Fruit fly (Drosophila melanogaster) whole organism, embryonic: ENCODE data around the gene ninaE.
A peak's percentile ranks its signal among the peaks of the same experiment; 100 is the strongest.

Experiments
- Atf3 ChIP-seq: fragments of 200-800 bp; sonication (Bioruptor generic); optimal IDR thresholded peaks from 3 replicates; lab custom pipeline; 2016; ENCODE audit warnings: missing biosample characterization, missing genetic modification characterization
- CG10366 ChIP-seq: fragments of 200-800 bp; sonication (Bioruptor generic); IDR thresholded peaks from 2 replicates; pipeline ENCODE4 v1.3.6; 2022; ENCODE audit warnings: missing biosample characterization, missing genetic modification characterization
- CG14965 ChIP-seq: fragments of 200-800 bp; sonication (Bioruptor generic); optimal IDR thresholded peaks from 2 replicates; lab custom pipeline; 2016; ENCODE audit warnings: missing biosample characterization, missing genetic modification characterization, borderline replicate concordance
- CG1529 ChIP-seq: fragments of 200-800 bp; sonication (Bioruptor generic); optimal IDR thresholded peaks from 3 replicates; lab custom pipeline; 2018; ENCODE audit warnings: missing biosample characterization, missing genetic modification characterization
- CG1647 ChIP-seq: fragments of 200-800 bp; sonication (Bioruptor generic); optimal IDR thresholded peaks from 3 replicates; lab custom pipeline; 2016; ENCODE audit warnings: missing biosample characterization, missing genetic modification characterization
- CG18599 ChIP-seq: fragments of 200-800 bp; sonication (Bioruptor generic); optimal IDR thresholded peaks from 3 replicates; lab custom pipeline; 2017; ENCODE audit warnings: missing biosample characterization, missing genetic modification characterization, mild to moderate bottlenecking, moderate library complexity, missing genetic modification reagents
- CG2116 ChIP-seq: fragments of 200-800 bp; sonication (Bioruptor generic); optimal IDR thresholded peaks from 3 replicates; lab custom pipeline; 2018; ENCODE audit warnings: missing biosample characterization, mild to moderate bottlenecking, missing genetic modification characterization
- CG2712 ChIP-seq: fragments of 200-800 bp; optimal IDR thresholded peaks from 3 replicates; lab custom pipeline; 2019; ENCODE audit warnings: missing biosample characterization, mild to moderate bottlenecking, missing genetic modification characterization, moderate library complexity
- CG32772 ChIP-seq: fragments of 200-800 bp; sonication (Bioruptor generic); IDR thresholded peaks from 2 replicates; pipeline ENCODE4 v1.3.6; 2022; ENCODE audit warnings: missing biosample characterization, missing genetic modification characterization
- CG4707 ChIP-seq: fragments of 200-800 bp; sonication (Bioruptor generic); optimal IDR thresholded peaks from 2 replicates; lab custom pipeline; 2018; ENCODE audit warnings: missing biosample characterization, mild to moderate bottlenecking, missing genetic modification characterization, moderate library complexity
- CG6683 ChIP-seq: fragments of 200-800 bp; sonication (Bioruptor generic); optimal IDR thresholded peaks from 2 replicates; lab custom pipeline; 2017; ENCODE audit warnings: missing biosample characterization, mild to moderate bottlenecking, missing genetic modification characterization, missing genetic modification reagents
- CG7357 ChIP-seq: fragments of 200-800 bp; sonication (Bioruptor generic); IDR thresholded peaks from 3 replicates; pipeline ENCODE4 v1.3.6; 2022; ENCODE audit warnings: missing biosample characterization, missing genetic modification characterization
- CG7963 ChIP-seq: fragments of 200-800 bp; sonication (Bioruptor generic); IDR thresholded peaks from 3 replicates; pipeline ENCODE4 v1.3.6; 2022; ENCODE audit warnings: missing biosample characterization, missing genetic modification characterization; ENCODE audit not compliant: partially characterized antibody
- CG8089 ChIP-seq: fragments of 200-800 bp; sonication (Bioruptor generic); optimal IDR thresholded peaks from 3 replicates; lab custom pipeline; 2016; ENCODE audit warnings: missing biosample characterization, missing genetic modification characterization
- CG8290 ChIP-seq, 3 experiments: fragments of 200-800 bp; sonication (Bioruptor generic); optimal IDR thresholded peaks; 2 replicates each; lab custom pipeline; 2016 to 2019; ENCODE audit warnings: missing biosample characterization in 3 of 3, missing genetic modification characterization in 3 of 3, mild to moderate bottlenecking in 2 of 3, moderate library complexity in 1 of 3
- CG9215 ChIP-seq: fragments of 200-800 bp; sonication (Bioruptor generic); IDR thresholded peaks from 2 replicates; pipeline ENCODE4 v1.3.6; 2022; ENCODE audit warnings: missing biosample characterization, missing genetic modification characterization
- CG9797 ChIP-seq: fragments of 200-800 bp; sonication (Bioruptor generic); optimal IDR thresholded peaks from 3 replicates; lab custom pipeline; 2018; ENCODE audit warnings: missing biosample characterization, mild to moderate bottlenecking, missing genetic modification characterization
- CG9876 ChIP-seq: fragments of 200-800 bp; sonication (Bioruptor generic); optimal IDR thresholded peaks from 2 replicates; lab custom pipeline; 2016; ENCODE audit warnings: missing biosample characterization, missing genetic modification characterization
- Camta ChIP-seq: fragments of 200-800 bp; sonication (Bioruptor generic); optimal IDR thresholded peaks from 2 replicates; lab custom pipeline; 2016; ENCODE audit warnings: missing biosample characterization, missing genetic modification characterization
- Chrac-16 ChIP-seq: fragments of 200-800 bp; sonication (Bioruptor generic); optimal IDR thresholded peaks from 3 replicates; lab custom pipeline; 2016; ENCODE audit warnings: missing biosample characterization, missing genetic modification characterization
- CoRest ChIP-seq: fragments of 200-800 bp; sonication (Bioruptor generic); optimal IDR thresholded peaks from 3 replicates; lab custom pipeline; 2018; ENCODE audit warnings: missing biosample characterization, mild to moderate bottlenecking, missing genetic modification characterization, moderate library complexity
- D19B ChIP-seq: fragments of 200-800 bp; sonication (Bioruptor generic); optimal IDR thresholded peaks from 2 replicates; lab custom pipeline; 2017; ENCODE audit warnings: missing biosample characterization, mild to moderate bottlenecking, missing genetic modification characterization
- Dad ChIP-seq: fragments of 200-800 bp; sonication (Bioruptor generic); optimal IDR thresholded peaks from 3 replicates; lab custom pipeline; 2016; ENCODE audit warnings: missing biosample characterization, missing genetic modification characterization
- Dip2 ChIP-seq: fragments of 200-800 bp; sonication (Bioruptor generic); IDR thresholded peaks from 2 replicates; pipeline ENCODE4 v1.3.6; 2022; ENCODE audit warnings: missing biosample characterization, missing genetic modification characterization
- E2f1 ChIP-seq: fragments of 200-800 bp; sonication (Bioruptor generic); IDR thresholded peaks from 2 replicates; pipeline ENCODE4 v1.3.6; 2022; ENCODE audit warnings: missing biosample characterization, missing genetic modification characterization
- E2f2 ChIP-seq: fragments of 200-800 bp; sonication (Bioruptor generic); IDR thresholded peaks from 2 replicates; pipeline ENCODE4 v1.3.6; 2022; ENCODE audit warnings: missing biosample characterization, missing genetic modification characterization
- Fer1 ChIP-seq: fragments of 200-800 bp; sonication (Bioruptor generic); optimal IDR thresholded peaks from 2 replicates; lab custom pipeline; 2017; ENCODE audit warnings: missing biosample characterization, mild to moderate bottlenecking, missing genetic modification characterization
- HHEX ChIP-seq: fragments of 200-800 bp; sonication (Bioruptor generic); optimal IDR thresholded peaks from 3 replicates; lab custom pipeline; 2017; ENCODE audit warnings: missing biosample characterization, mild to moderate bottlenecking, missing genetic modification characterization, missing genetic modification reagents
- Hey ChIP-seq: fragments of 200-800 bp; sonication (Bioruptor generic); optimal IDR thresholded peaks from 3 replicates; lab custom pipeline; 2018; ENCODE audit warnings: missing biosample characterization, mild to moderate bottlenecking, missing genetic modification characterization
- Nf-YB ChIP-seq: fragments of 200-800 bp; sonication (Bioruptor generic); optimal IDR thresholded peaks from 3 replicates; lab custom pipeline; 2019; ENCODE audit warnings: missing biosample characterization, mild to moderate bottlenecking, missing genetic modification characterization, moderate library complexity
- PHDP ChIP-seq: fragments of 200-800 bp; sonication (Bioruptor generic); optimal IDR thresholded peaks from 3 replicates; lab custom pipeline; 2018; ENCODE audit warnings: missing biosample characterization, mild to moderate bottlenecking, missing genetic modification characterization, moderate library complexity
- Pdp1 ChIP-seq, 2 experiments: fragments of 200-800 bp; sonication (Bioruptor generic); optimal IDR thresholded peaks; 3 replicates each; lab custom pipeline; 2016; ENCODE audit warnings: missing biosample characterization in 2 of 2, missing genetic modification characterization in 2 of 2, mild to moderate bottlenecking in 1 of 2, moderate library complexity in 1 of 2
- YL-1 ChIP-seq: fragments of 200-800 bp; sonication (Bioruptor generic); optimal IDR thresholded peaks from 3 replicates; lab custom pipeline; 2017; ENCODE audit warnings: missing biosample characterization, mild to moderate bottlenecking, missing genetic modification characterization
- al ChIP-seq: fragments of 200-800 bp; sonication (Bioruptor generic); IDR thresholded peaks from 2 replicates; pipeline ENCODE4 v1.3.6; 2022; ENCODE audit warnings: missing biosample characterization, missing genetic modification characterization
- cad ChIP-seq: fragments of >200 bp; optimal IDR thresholded peaks from 2 replicates; lab custom pipeline; 2017; ENCODE audit warnings: missing biosample characterization, missing genetic modification characterization
- chinmo ChIP-seq: fragments of 200-800 bp; sonication (Bioruptor generic); IDR thresholded peaks from 4 replicates; pipeline ENCODE4 v1.3.6; 2022; ENCODE audit warnings: missing biosample characterization, missing genetic modification characterization; ENCODE audit not compliant: partially characterized antibody
- dmrt99B ChIP-seq: fragments of 200-800 bp; sonication (Bioruptor generic); optimal IDR thresholded peaks from 2 replicates; lab custom pipeline; 2018; ENCODE audit warnings: missing biosample characterization, mild to moderate bottlenecking, missing genetic modification characterization, moderate library complexity
- gsb ChIP-seq: fragments of 200-800 bp; sonication (Bioruptor generic); IDR thresholded peaks from 2 replicates; pipeline ENCODE4 v1.3.6; 2022; ENCODE audit warnings: missing biosample characterization, missing genetic modification characterization
- ham ChIP-seq: fragments of 200-800 bp; sonication (Bioruptor generic); IDR thresholded peaks from 2 replicates; pipeline ENCODE4 v1.3.6; 2022; ENCODE audit warnings: missing biosample characterization, missing genetic modification characterization
- insv ChIP-seq, 2 experiments: fragments of 200-800 bp; sonication (Bioruptor generic); optimal IDR thresholded peaks; 3 replicates each; lab custom pipeline; 2016 to 2018; ENCODE audit warnings: missing biosample characterization in 2 of 2, missing genetic modification characterization in 2 of 2
- kni ChIP-seq: fragments of 200-800 bp; sonication (Bioruptor generic); optimal IDR thresholded peaks from 3 replicates; lab custom pipeline; 2017; ENCODE audit warnings: mild to moderate bottlenecking, missing biosample characterization, missing genetic modification reagents, missing genetic modification characterization
- knrl ChIP-seq: fragments of 200-800 bp; sonication (Bioruptor generic); IDR thresholded peaks from 3 replicates; pipeline ENCODE4 v1.3.6; 2022; ENCODE audit warnings: missing biosample characterization, missing genetic modification characterization; ENCODE audit not compliant: partially characterized antibody
- prd ChIP-seq, 3 experiments: fragments of >200 bp in 2 of 3; fragments of 200-800 bp in 1 of 3; sonication (Bioruptor generic) in 1 of 3; optimal IDR thresholded peaks in 2 of 3; IDR thresholded peaks in 1 of 3; 2 replicates in 2 of 3; 3 replicates in 1 of 3; pipeline versions ENCODE4 v1.3.6 to Lab custom; 2017 to 2022; ENCODE audit warnings: missing biosample characterization in 1 of 3, missing genetic modification characterization in 1 of 3
- pzg ChIP-seq: fragments of 200-800 bp; sonication (Bioruptor generic); optimal IDR thresholded peaks from 3 replicates; lab custom pipeline; 2018; ENCODE audit warnings: missing biosample characterization, mild to moderate bottlenecking, missing genetic modification characterization, moderate library complexity
- sd ChIP-seq: fragments of 200-800 bp; sonication (Bioruptor generic); optimal IDR thresholded peaks from 3 replicates; lab custom pipeline; 2018; ENCODE audit warnings: missing biosample characterization, mild to moderate bottlenecking, missing genetic modification characterization, moderate library complexity
- shn ChIP-seq: fragments of 200-800 bp; sonication (Bioruptor generic); optimal IDR thresholded peaks from 3 replicates; lab custom pipeline; 2016; ENCODE audit warnings: missing biosample characterization, missing genetic modification characterization
- tll ChIP-seq, 2 experiments: fragments of 200-800 bp in 1 of 2; fragments of >200 bp in 1 of 2; sonication (Bioruptor generic) in 1 of 2; optimal IDR thresholded peaks; 2 replicates each; lab custom pipeline; 2017 to 2019; ENCODE audit warnings: missing biosample characterization in 2 of 2, missing genetic modification characterization in 2 of 2, mild to moderate bottlenecking in 1 of 2, moderate library complexity in 1 of 2
- wdn ChIP-seq: fragments of 200-800 bp; sonication (Bioruptor generic); IDR thresholded peaks from 2 replicates; pipeline ENCODE4 v1.3.6; 2022; ENCODE audit warnings: missing biosample characterization, missing genetic modification characterization

ninaE gene

dm6 chr3R:19908863-19909343 lies 20.9 kb upstream of the ninaE start (continued):
- peak; percentile 72 for TF ChIP-seq al (GFP tag; lab: Robert Waterston, UW)
- TF ChIP-seq CG9215, result peak; percentile 39; the same call in 1 of the 2 replicates
- peak; percentile 74 for TF ChIP-seq Dad (GFP tag; lab: Kevin White, UChicago)
- peak; percentile 75 for TF ChIP-seq CG9876 (GFP tag; lab: Kevin White, UChicago)
- TF ChIP-seq Hey (tag; lab: Kevin White, UChicago), result peak; percentile 17
- TF ChIP-seq cad (GFP tag; lab: Kevin White, UChicago), result no peak
- TF ChIP-seq chinmo (GFP tag; lab: Robert Waterston, UW), result 0 out of 4 replicates have a peak, but pooled peaks have one; percentile 10
- peak; percentile 65 for TF ChIP-seq CG2712 (tag; lab: Kevin White, UChicago)
- peak; percentile 62 for TF ChIP-seq D19B (GFP tag; lab: Kevin White, UChicago)
- TF ChIP-seq CG7357 (GFP tag; lab: Robert Waterston, UW), result peak; percentile 66; the same call in 2 of the 3 replicates
- TF ChIP-seq tll (GFP tag; optimal IDR thresholded peaks at IDR 0.05; lab: Kevin White, UChicago), result no peak
- no peak for TF ChIP-seq pzg (GFP tag; lab: Kevin White, UChicago)
- TF ChIP-seq Fer1 (GFP tag; lab: Kevin White, UChicago), result peak; percentile 76
- peak; percentile 85 for TF ChIP-seq gsb (GFP tag; lab: Robert Waterston, UW)
- TF ChIP-seq Dip2 (GFP tag; lab: Robert Waterston, UW), result 0 out of 2 replicates have a peak, but pooled peaks have one; percentile 36
- TF ChIP-seq prd (optimal IDR thresholded peaks at IDR 0.05; lab: Kevin White, UChicago), result no peak
- peak; percentile 90 for TF ChIP-seq prd (GFP tag; IDR thresholded peaks at IDR 0.05; lab: Robert Waterston, UW)
- TF ChIP-seq CG8290 (GFP tag; optimal IDR thresholded peaks at IDR 0.05; lab: Kevin White, UChicago), result peak; percentile 21
- peak in 1 of 2 experiments; percentile 96 for TF ChIP-seq CG8290 (tag; optimal IDR thresholded peaks at IDR 0.05; lab: Kevin White, UChicago)
- no peak for TF ChIP-seq kni (GFP tag; lab: Kevin White, UChicago)
- TF ChIP-seq wdn (GFP tag; lab: Robert Waterston, UW), result peak; percentile 77
- no peak for TF ChIP-seq knrl
- peak; percentile 89 for TF ChIP-seq dmrt99B
- no peak for TF ChIP-seq CG14965 (GFP tag; lab: Kevin White, UChicago)
- peak; percentile 63 for TF ChIP-seq sd (tag; lab: Kevin White, UChicago)
- peak; percentile 27 for TF ChIP-seq CG2116 (GFP tag; lab: Kevin White, UChicago)
- TF ChIP-seq CG1529 (GFP tag; lab: Kevin White, UChicago), result peak; percentile 75
- TF ChIP-seq HHEX (GFP tag; lab: Kevin White, UChicago), result peak; percentile 78
- TF ChIP-seq CG9797 (GFP tag; lab: Kevin White, UChicago), result no peak
- peak; percentile 78 for TF ChIP-seq shn
- TF ChIP-seq CG1647 (GFP tag; lab: Kevin White, UChicago), result peak; percentile 82
- no peak for TF ChIP-seq ham (GFP tag; lab: Robert Waterston, UW)
- TF ChIP-seq Camta, result peak; percentile 62
- TF ChIP-seq CG32772, result peak; percentile 82
- TF ChIP-seq Atf3 (GFP tag; lab: Kevin White, UChicago), result peak; percentile 78
- TF ChIP-seq CG4707 (GFP tag; lab: Kevin White, UChicago), result peak; percentile 74
- peak; percentile 79 for TF ChIP-seq Chrac-16 (GFP tag; lab: Kevin White, UChicago)
- TF ChIP-seq CoRest (tag; lab: Kevin White, UChicago), result peak; percentile 78
- peak; percentile 81 for TF ChIP-seq CG8089 (GFP tag; lab: Kevin White, UChicago)
- no peak for TF ChIP-seq YL-1 (GFP tag; lab: Kevin White, UChicago)
- TF ChIP-seq Nf-YB, result peak; percentile 38
- no peak for TF ChIP-seq CG7963 (GFP tag; lab: Robert Waterston, UW)
- peak; percentile 73 for TF ChIP-seq E2f2
- peak; percentile 60 to 77 for TF ChIP-seq Pdp1 (GFP tag; optimal IDR thresholded peaks at IDR 0.05; lab: Kevin White, UChicago)
- TF ChIP-seq CG18599 (GFP tag; lab: Kevin White, UChicago), result peak; percentile 88
- TF ChIP-seq PHDP (tag; lab: Kevin White, UChicago), result peak; percentile 86
- peak; percentile 92 for TF ChIP-seq CG10366 (GFP tag; lab: Robert Waterston, UW)
- no peak for TF ChIP-seq insv (GFP tag; optimal IDR thresholded peaks at IDR 0.05; lab: Kevin White, UChicago)
- TF ChIP-seq E2f1 (GFP tag; lab: Robert Waterston, UW), result peak; percentile 89
- peak; percentile 53 for TF ChIP-seq CG6683 (GFP tag; lab: Kevin White, UChicago)
